Worm (Caenorhabditis elegans) whole organism, L3 larva: ENCODE results near the gene M116.5.

Experiments
- ceh-28 ChIP-seq: fragments of 150-350 bp; optimal IDR thresholded peaks from 2 replicates; lab custom pipeline; 2014; ENCODE audit warnings: missing biosample characterization, missing genetic modification reagents, missing genetic modification characterization
- skn-1 ChIP-seq: fragments of 150-350 bp; optimal IDR thresholded peaks from 2 replicates; lab custom pipeline; 2014; ENCODE audit warnings: missing biosample characterization, missing genetic modification characterization

DNA sequence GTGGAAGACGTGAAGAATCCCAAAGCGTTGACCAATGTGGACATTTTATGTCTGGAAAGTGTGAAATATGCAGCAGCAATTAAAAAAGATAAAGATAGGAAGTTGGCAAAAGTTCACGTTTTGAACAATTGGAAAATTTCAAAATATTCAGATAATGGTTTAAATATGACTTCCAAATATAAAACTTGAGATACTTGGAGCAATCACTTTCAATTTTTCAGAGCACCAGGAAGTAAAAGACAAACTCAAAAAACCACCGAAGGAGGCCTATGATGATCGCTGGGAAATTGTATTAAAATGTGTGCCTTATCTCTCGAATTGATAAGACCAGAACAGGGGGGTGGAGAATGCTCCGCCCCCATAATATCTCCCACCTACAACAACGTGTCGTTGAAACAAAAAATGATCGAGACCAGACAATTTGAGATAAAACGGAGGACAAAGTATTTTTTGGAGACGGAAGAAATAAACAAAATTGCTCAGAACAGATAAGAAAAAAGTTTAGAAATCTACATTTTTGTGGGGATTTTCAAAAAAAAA, 30.9 kb upstream of the M116.5 start, which contains the start of gene eppl-1:
- no peak for TF ChIP-seq ceh-28
- no peak for TF ChIP-seq skn-1 (tag; lab: Kevin White, UChicago)
